Fruit fly (Drosophila melanogaster) whole organism, embryonic: ENCODE results near the gene CG9992.

Experiments
- Atf-2 ChIP-seq: fragments of 200-800 bp; sonication (Bioruptor generic); optimal IDR thresholded peaks from 2 replicates; lab custom pipeline; 2016; ENCODE audit warnings: missing biosample characterization, missing genetic modification characterization
- B-H2 ChIP-seq: fragments of 200-800 bp; sonication (Bioruptor generic); optimal IDR thresholded peaks from 2 replicates; lab custom pipeline; 2018; ENCODE audit warnings: missing biosample characterization, mild to moderate bottlenecking, missing genetic modification characterization
- CG10147 ChIP-seq: fragments of 200-800 bp; sonication (Bioruptor generic); optimal IDR thresholded peaks from 2 replicates; lab custom pipeline; 2019; ENCODE audit warnings: missing biosample characterization, mild to moderate bottlenecking, missing genetic modification characterization, moderate library complexity
- CG10431 ChIP-seq: fragments of 200-800 bp; sonication (Bioruptor generic); optimal IDR thresholded peaks from 3 replicates; lab custom pipeline; 2018; ENCODE audit warnings: missing biosample characterization, mild to moderate bottlenecking, missing genetic modification characterization
- CG12104 ChIP-seq: fragments of 200-800 bp; sonication (Bioruptor generic); optimal IDR thresholded peaks from 3 replicates; lab custom pipeline; 2016; ENCODE audit warnings: missing biosample characterization, missing genetic modification characterization
- CG12659 ChIP-seq: fragments of 200-800 bp; sonication (Bioruptor generic); optimal IDR thresholded peaks from 3 replicates; lab custom pipeline; 2017; ENCODE audit warnings: mild to moderate bottlenecking, missing biosample characterization, missing genetic modification reagents, missing genetic modification characterization
- CG13123 ChIP-seq: fragments of 200-800 bp; sonication (Bioruptor generic); optimal IDR thresholded peaks from 2 replicates; lab custom pipeline; 2016; ENCODE audit warnings: missing biosample characterization, missing genetic modification characterization
- CG13624 ChIP-seq: fragments of 200-800 bp; sonication (Bioruptor generic); optimal IDR thresholded peaks from 2 replicates; lab custom pipeline; 2016; ENCODE audit warnings: missing biosample characterization, missing genetic modification characterization
- CG14710 ChIP-seq: fragments of 200-800 bp; sonication (Bioruptor generic); optimal IDR thresholded peaks from 3 replicates; lab custom pipeline; 2019; ENCODE audit warnings: missing biosample characterization, mild to moderate bottlenecking, missing genetic modification characterization, moderate library complexity
- CG15269 ChIP-seq: fragments of 200-800 bp; sonication (Bioruptor generic); optimal IDR thresholded peaks from 2 replicates; lab custom pipeline; 2018; ENCODE audit warnings: missing biosample characterization, mild to moderate bottlenecking, missing genetic modification characterization, moderate library complexity
- CG15514 ChIP-seq: fragments of 200-800 bp; sonication (Bioruptor generic); optimal IDR thresholded peaks from 3 replicates; lab custom pipeline; 2017; ENCODE audit warnings: missing biosample characterization, missing genetic modification characterization, mild to moderate bottlenecking, moderate library complexity, missing genetic modification reagents
- CG1647 ChIP-seq: fragments of 200-800 bp; sonication (Bioruptor generic); optimal IDR thresholded peaks from 3 replicates; lab custom pipeline; 2016; ENCODE audit warnings: missing biosample characterization, missing genetic modification characterization
- CG31441 ChIP-seq: fragments of 200-800 bp; sonication (Bioruptor generic); IDR thresholded peaks from 2 replicates; pipeline ENCODE4 v1.3.6; 2022; ENCODE audit warnings: missing biosample characterization, missing genetic modification characterization
- CG32532 ChIP-seq: fragments of 200-800 bp; sonication (Bioruptor generic); IDR thresholded peaks from 2 replicates; pipeline ENCODE4 v1.3.6; 2022; ENCODE audit warnings: missing biosample characterization, missing genetic modification characterization
- CG34422 ChIP-seq: fragments of 200-800 bp; sonication (Bioruptor generic); IDR thresholded peaks from 3 replicates; pipeline ENCODE4 v1.3.6; 2022; ENCODE audit warnings: missing biosample characterization, missing genetic modification characterization
- CG42726 ChIP-seq: fragments of 200-800 bp; sonication (Bioruptor generic); IDR thresholded peaks from 2 replicates; pipeline ENCODE4 v1.3.6; 2022; ENCODE audit warnings: missing biosample characterization, missing genetic modification characterization; ENCODE audit not compliant: partially characterized antibody
- CG4424 ChIP-seq: fragments of 200-800 bp; sonication (Bioruptor generic); optimal IDR thresholded peaks from 3 replicates; lab custom pipeline; 2016; ENCODE audit warnings: missing biosample characterization, missing genetic modification characterization
- CG7839 ChIP-seq: fragments of 200-800 bp; sonication (Bioruptor generic); optimal IDR thresholded peaks from 3 replicates; lab custom pipeline; 2018; ENCODE audit warnings: missing biosample characterization, mild to moderate bottlenecking, missing genetic modification characterization, moderate library complexity
- CG7928 ChIP-seq: fragments of 200-800 bp; sonication (Bioruptor generic); optimal IDR thresholded peaks from 2 replicates; lab custom pipeline; 2017; ENCODE audit warnings: missing biosample characterization, mild to moderate bottlenecking, missing genetic modification characterization
- CoRest ChIP-seq: fragments of 200-800 bp; sonication (Bioruptor generic); optimal IDR thresholded peaks from 3 replicates; lab custom pipeline; 2018; ENCODE audit warnings: missing biosample characterization, mild to moderate bottlenecking, missing genetic modification characterization, moderate library complexity
- Dip3 ChIP-seq: fragments of 200-800 bp; sonication (Bioruptor generic); optimal IDR thresholded peaks from 3 replicates; lab custom pipeline; 2016; ENCODE audit warnings: missing biosample characterization, missing genetic modification characterization
- Fer3 ChIP-seq: fragments of 200-800 bp; sonication (Bioruptor generic); optimal IDR thresholded peaks from 2 replicates; lab custom pipeline; 2018; ENCODE audit warnings: missing biosample characterization, mild to moderate bottlenecking, missing genetic modification characterization, moderate library complexity
- Hand ChIP-seq: fragments of 200-800 bp; sonication (Bioruptor generic); optimal IDR thresholded peaks from 2 replicates; lab custom pipeline; 2017; ENCODE audit warnings: mild to moderate bottlenecking, missing biosample characterization, missing genetic modification reagents, missing genetic modification characterization
- Hmr ChIP-seq: fragments of 200-800 bp; sonication (Bioruptor generic); optimal IDR thresholded peaks from 3 replicates; lab custom pipeline; 2017; ENCODE audit warnings: mild to moderate bottlenecking, missing biosample characterization, missing genetic modification reagents, missing genetic modification characterization
- Lim3 ChIP-seq: fragments of 200-800 bp; sonication (Bioruptor generic); IDR thresholded peaks from 2 replicates; pipeline ENCODE4 v1.3.6; 2022; ENCODE audit warnings: missing biosample characterization, missing genetic modification characterization
- MBD-R2 ChIP-seq: fragments of 200-800 bp; sonication (Bioruptor generic); IDR thresholded peaks from 2 replicates; pipeline ENCODE4 v1.3.6; 2022; ENCODE audit warnings: missing biosample characterization, missing genetic modification characterization
- PHDP ChIP-seq: fragments of 200-800 bp; sonication (Bioruptor generic); optimal IDR thresholded peaks from 3 replicates; lab custom pipeline; 2018; ENCODE audit warnings: missing biosample characterization, mild to moderate bottlenecking, missing genetic modification characterization, moderate library complexity
- Rfx ChIP-seq: fragments of 200-800 bp; sonication (Bioruptor generic); IDR thresholded peaks from 2 replicates; pipeline ENCODE4 v1.3.6; 2022; ENCODE audit warnings: missing biosample characterization, missing genetic modification characterization
- TFAM ChIP-seq: fragments of 200-800 bp; sonication (Bioruptor generic); optimal IDR thresholded peaks from 2 replicates; lab custom pipeline; 2017; ENCODE audit warnings: missing biosample characterization, missing genetic modification characterization, inconsistent platforms
- Vsx1 ChIP-seq: fragments of 200-800 bp; sonication (Bioruptor generic); optimal IDR thresholded peaks from 2 replicates; lab custom pipeline; 2017; ENCODE audit warnings: missing biosample characterization, mild to moderate bottlenecking, missing genetic modification characterization, missing genetic modification reagents
- Xbp1 ChIP-seq: fragments of 200-800 bp; sonication (Bioruptor generic); optimal IDR thresholded peaks from 3 replicates; lab custom pipeline; 2016; ENCODE audit warnings: missing biosample characterization, mild to moderate bottlenecking, missing genetic modification characterization
- al ChIP-seq: fragments of 200-800 bp; sonication (Bioruptor generic); IDR thresholded peaks from 2 replicates; pipeline ENCODE4 v1.3.6; 2022; ENCODE audit warnings: missing biosample characterization, missing genetic modification characterization
- ato ChIP-seq: fragments of 200-800 bp; sonication (Bioruptor generic); IDR thresholded peaks from 2 replicates; pipeline ENCODE4 v1.3.6; 2022; ENCODE audit warnings: missing biosample characterization, missing genetic modification characterization; ENCODE audit not compliant: partially characterized antibody
- dysf ChIP-seq: fragments of 200-800 bp; sonication (Bioruptor generic); IDR thresholded peaks from 3 replicates; pipeline ENCODE4 v1.3.6; 2022; ENCODE audit warnings: missing biosample characterization, missing genetic modification characterization
- gro ChIP-seq: fragments of 200-800 bp; sonication (Bioruptor generic); optimal IDR thresholded peaks from 2 replicates; lab custom pipeline; 2016; ENCODE audit warnings: missing biosample characterization, missing genetic modification characterization
- her ChIP-seq: fragments of 200-800 bp; sonication (Bioruptor generic); optimal IDR thresholded peaks from 2 replicates; lab custom pipeline; 2016; ENCODE audit warnings: missing biosample characterization, missing genetic modification characterization
- knrl ChIP-seq: fragments of 200-800 bp; sonication (Bioruptor generic); IDR thresholded peaks from 3 replicates; pipeline ENCODE4 v1.3.6; 2022; ENCODE audit warnings: missing biosample characterization, missing genetic modification characterization; ENCODE audit not compliant: partially characterized antibody
- lab ChIP-seq: fragments of 200-800 bp; sonication (Bioruptor generic); optimal IDR thresholded peaks from 3 replicates; lab custom pipeline; 2017; ENCODE audit warnings: missing biosample characterization, missing genetic modification characterization, mild to moderate bottlenecking, moderate library complexity, missing genetic modification reagents
- org-1 ChIP-seq: fragments of 200-800 bp; sonication (Bioruptor generic); optimal IDR thresholded peaks from 2 replicates; lab custom pipeline; 2017; ENCODE audit warnings: missing biosample characterization, missing genetic modification characterization
- ro ChIP-seq: fragments of 200-800 bp; sonication (Bioruptor generic); IDR thresholded peaks from 2 replicates; pipeline ENCODE4 v1.3.6; 2022; ENCODE audit warnings: missing biosample characterization, missing genetic modification characterization
- schlank ChIP-seq: fragments of 200-800 bp; sonication (Bioruptor generic); optimal IDR thresholded peaks from 2 replicates; lab custom pipeline; 2018; ENCODE audit warnings: missing biosample characterization, mild to moderate bottlenecking, missing genetic modification characterization
- slp2 ChIP-seq: fragments of 200-800 bp; sonication (Bioruptor generic); optimal IDR thresholded peaks from 2 replicates; lab custom pipeline; 2016; ENCODE audit warnings: missing biosample characterization, missing genetic modification characterization
- so ChIP-seq: fragments of 200-800 bp; sonication (Bioruptor generic); IDR thresholded peaks from 3 replicates; pipeline ENCODE4 v1.3.6; 2022; ENCODE audit warnings: missing biosample characterization, missing genetic modification characterization
- sob ChIP-seq: fragments of 200-800 bp; sonication (Bioruptor generic); IDR thresholded peaks from 2 replicates; pipeline ENCODE4 v1.3.6; 2022; ENCODE audit warnings: missing biosample characterization, missing genetic modification characterization
- tap ChIP-seq: fragments of 200-800 bp; optimal IDR thresholded peaks from 3 replicates; lab custom pipeline; 2019; ENCODE audit warnings: missing biosample characterization, mild to moderate bottlenecking, missing genetic modification characterization, moderate library complexity
- unpg ChIP-seq: fragments of 200-800 bp; sonication (Bioruptor generic); optimal IDR thresholded peaks from 3 replicates; lab custom pipeline; 2018; ENCODE audit warnings: missing biosample characterization, mild to moderate bottlenecking, missing genetic modification characterization, moderate library complexity
- usp ChIP-seq: fragments of >200 bp; optimal IDR thresholded peaks from 2 replicates; lab custom pipeline; 2017; ENCODE audit warnings: missing biosample characterization, missing genetic modification characterization
- vfl ChIP-seq: fragments of 200-800 bp; sonication (Bioruptor generic); optimal IDR thresholded peaks from 2 replicates; lab custom pipeline; 2016; ENCODE audit warnings: missing biosample characterization, missing genetic modification characterization
- zfh2 ChIP-seq: fragments of 200-800 bp; sonication (Bioruptor generic); optimal IDR thresholded peaks from 2 replicates; lab custom pipeline; 2016; ENCODE audit warnings: missing biosample characterization, missing genetic modification characterization

The CG9992 gene

DNA sequence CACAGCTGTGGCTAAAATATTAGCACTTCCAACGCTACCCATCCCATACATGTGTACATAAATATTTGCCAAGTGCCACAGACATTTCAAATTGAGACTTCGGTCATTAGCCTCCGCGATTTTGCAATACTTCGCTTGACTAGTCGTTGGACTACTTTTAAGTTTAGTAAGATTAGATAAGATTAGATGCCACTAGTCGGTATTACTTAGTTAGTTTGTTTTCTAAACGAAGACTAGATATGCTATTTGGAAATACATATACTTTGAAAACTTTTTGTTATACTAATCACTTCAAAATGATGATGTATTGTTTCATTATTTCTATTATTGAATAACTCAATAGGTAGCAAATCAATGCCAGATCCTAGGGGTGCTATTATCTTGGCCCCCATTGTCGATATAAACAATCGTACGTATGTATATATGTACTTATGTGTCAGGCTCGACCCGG, 1.3 kb upstream of the CG9992 start (continued):
- TF ChIP-seq vfl (GFP tag; lab: Kevin White, UChicago), result no peak
- peak; percentile 19; the same call in 1 of the 2 replicates for TF ChIP-seq Rfx (GFP tag; lab: Robert Waterston, UW)
- TF ChIP-seq CG7839 (tag; lab: Kevin White, UChicago), result peak; percentile 62
- peak; percentile 21 for TF ChIP-seq CG13624 (GFP tag; lab: Kevin White, UChicago)
- peak; percentile 38 for TF ChIP-seq CG12104 (GFP tag; lab: Kevin White, UChicago)
- TF ChIP-seq schlank (tag; lab: Kevin White, UChicago), result peak; percentile 37
- TF ChIP-seq zfh2 (GFP tag; lab: Kevin White, UChicago), result no peak
- peak; percentile 36 for TF ChIP-seq CG15514
- peak; percentile 44 for TF ChIP-seq CG4424
- peak; percentile 51 for TF ChIP-seq CoRest (tag; lab: Kevin White, UChicago)
- peak; percentile 47 for TF ChIP-seq CG32532 (GFP tag; lab: Robert Waterston, UW)
- TF ChIP-seq CG1647, result no peak
- TF ChIP-seq CG42726 (GFP tag; lab: Robert Waterston, UW), result no peak
- peak; percentile 27 for TF ChIP-seq unpg (GFP tag; lab: Kevin White, UChicago)
- peak; percentile 37; the same call in 1 of the 3 replicates for TF ChIP-seq dysf
- peak; percentile 24 for TF ChIP-seq PHDP (tag; lab: Kevin White, UChicago)
- no peak for TF ChIP-seq usp (GFP tag; lab: Kevin White, UChicago)
- no peak for TF ChIP-seq sob (GFP tag; lab: Robert Waterston, UW)
- peak; percentile 58; the same call in 1 of the 2 replicates for TF ChIP-seq CG31441 (GFP tag; lab: Robert Waterston, UW)
- peak; percentile 37 for TF ChIP-seq Fer3 (tag; lab: Kevin White, UChicago)
- TF ChIP-seq CG14710 (tag; lab: Kevin White, UChicago), result peak; percentile 3
- peak; percentile 45 for TF ChIP-seq gro (GFP tag; lab: Kevin White, UChicago)
- peak; percentile 36 for TF ChIP-seq tap (tag; lab: Kevin White, UChicago)
- peak; percentile 74 for TF ChIP-seq lab
- TF ChIP-seq Hmr, result peak; percentile 50
- TF ChIP-seq CG15269, result peak; percentile 45
- TF ChIP-seq CG12659, result peak; percentile 28
- TF ChIP-seq Hand, result peak; percentile 42
- peak; percentile 1 for TF ChIP-seq Xbp1 (GFP tag; lab: Kevin White, UChicago)
- TF ChIP-seq knrl (GFP tag; lab: Robert Waterston, UW), result no peak
- TF ChIP-seq CG10147 (GFP tag; lab: Kevin White, UChicago), result peak; percentile 4
- TF ChIP-seq org-1, result peak; percentile 47
- no peak for TF ChIP-seq her (GFP tag; lab: Kevin White, UChicago)
- peak; percentile 37 for TF ChIP-seq Dip3 (GFP tag; lab: Kevin White, UChicago)

dm6 chrX:16383667-16384515, 817 bp downstream of the CG9992 start:
- TF ChIP-seq CG34422 (GFP tag; lab: Robert Waterston, UW) (no peak), lab (no peak), ro (no peak), CG7928 (GFP tag; lab: Kevin White, UChicago) (peak; percentile 64), CG10431 (GFP tag; lab: Kevin White, UChicago) (peak; percentile 66), MBD-R2 (no peak; the same call in 1 of the 2 replicates), B-H2 (GFP tag; lab: Kevin White, UChicago) (peak; percentile 86), TFAM (GFP tag; lab: Kevin White, UChicago) (peak; percentile 0), slp2 (GFP tag; lab: Kevin White, UChicago) (no peak), al (GFP tag; lab: Robert Waterston, UW) (no peak), Atf-2 (GFP tag; lab: Kevin White, UChicago) (peak; percentile 44), ato (GFP tag; lab: Robert Waterston, UW) (no peak), so (peak; percentile 48; the same call in 2 of the 3 replicates), CG13624 (GFP tag; lab: Kevin White, UChicago) (peak; percentile 62), Vsx1 (GFP tag; lab: Kevin White, UChicago) (no peak), Lim3 (no peak), CG13123 (peak; percentile 75)
